Worm (Caenorhabditis elegans) whole organism, L1 larva: ENCODE data around the gene F32D1.11.

Experiments used
- F16B12.6 ChIP-seq: fragments of 150-350 bp; optimal IDR thresholded peaks from 2 replicates; lab custom pipeline; 2014; ENCODE audit warnings: missing biosample characterization, missing genetic modification characterization
- aha-1 ChIP-seq: fragments of 150-350 bp; optimal IDR thresholded peaks from 2 replicates; lab custom pipeline; 2014; ENCODE audit warnings: missing biosample characterization, missing genetic modification characterization
- ceh-82 ChIP-seq, 3 experiments: fragments of 150-350 bp in 1 of 3; sonication (generic microtip) in 2 of 3; optimal IDR thresholded peaks; 2 replicates each; lab custom pipeline; 2014 to 2017; ENCODE audit warnings: missing biosample characterization in 3 of 3, missing genetic modification characterization in 3 of 3
- ces-1 ChIP-seq: fragments of 150-350 bp; optimal IDR thresholded peaks from 2 replicates; lab custom pipeline; 2014; ENCODE audit warnings: missing biosample characterization, missing genetic modification reagents, missing genetic modification characterization
- dsc-1 ChIP-seq: sonication (generic microtip); optimal IDR thresholded peaks from 2 replicates; lab custom pipeline; 2016; ENCODE audit warnings: mild to moderate bottlenecking, missing genetic modification characterization, missing compliant biosample characterization
- efl-1 ChIP-seq, 4 experiments: fragments of 150-350 bp; optimal IDR thresholded peaks in 3 of 4; peaks in 1 of 4; 1 replicate in 1 of 4; 2 replicates in 3 of 4; lab custom pipeline; 2014; ENCODE audit warnings: missing biosample characterization in 2 of 4, missing genetic modification characterization in 2 of 4, missing genetic modification reagents in 2 of 4
- egl-13 ChIP-seq: sonication (generic microtip); optimal IDR thresholded peaks from 2 replicates; lab custom pipeline; 2016; ENCODE audit warnings: missing genotype, missing genetic modification reagents, missing genetic modification characterization, missing compliant biosample characterization
- egl-27 ChIP-seq, 2 experiments: fragments of 150-350 bp in 1 of 2; sonication (generic microtip); optimal IDR thresholded peaks; 3 replicates each; lab custom pipeline; 2017 to 2018; ENCODE audit warnings: missing biosample characterization in 2 of 2, missing genetic modification characterization in 2 of 2, missing genetic modification reagents in 2 of 2
- hlh-17 ChIP-seq: fragments of 200-800 bp; sonication (Bioruptor generic); optimal IDR thresholded peaks from 2 replicates; lab custom pipeline; 2018; ENCODE audit warnings: missing genetic modification characterization, mild to moderate bottlenecking, missing compliant biosample characterization, moderate library complexity, borderline replicate concordance
- hpl-2 ChIP-seq: fragments of 150-350 bp; optimal IDR thresholded peaks from 2 replicates; lab custom pipeline; 2014; ENCODE audit warnings: missing biosample characterization, missing genetic modification reagents, missing genetic modification characterization
- isw-1 ChIP-seq: fragments of 200-800 bp; sonication (Bioruptor generic); IDR thresholded peaks from 2 replicates; pipeline ENCODE4 v1.3.6; 2022; ENCODE audit warnings: missing genetic modification characterization, missing compliant biosample characterization
- lin-13 ChIP-seq: fragments of 150-350 bp; optimal IDR thresholded peaks from 2 replicates; lab custom pipeline; 2014; ENCODE audit warnings: missing biosample characterization, missing genetic modification reagents, missing genetic modification characterization
- lin-14 ChIP-seq: fragments of 200-800 bp; sonication (Bioruptor generic); optimal IDR thresholded peaks from 2 replicates; lab custom pipeline; 2018; ENCODE audit warnings: mild to moderate bottlenecking, missing genetic modification characterization, moderate library complexity, missing compliant biosample characterization
- lin-35 ChIP-seq, 2 experiments: fragments of 150-350 bp; optimal IDR thresholded peaks; 2 replicates each; lab custom pipeline; 2014; ENCODE audit warnings: missing biosample characterization in 2 of 2, missing genetic modification characterization in 2 of 2, missing genetic modification reagents in 2 of 2
- mef-2 ChIP-seq: fragments of 150-350 bp; optimal IDR thresholded peaks from 2 replicates; lab custom pipeline; 2014; ENCODE audit warnings: missing biosample characterization, missing genetic modification characterization
- nhr-12 ChIP-seq: sonication (generic microtip); optimal IDR thresholded peaks from 2 replicates; lab custom pipeline; 2017; ENCODE audit warnings: missing biosample characterization, missing genetic modification characterization
- nhr-28 ChIP-seq: fragments of 150-350 bp; optimal IDR thresholded peaks from 2 replicates; lab custom pipeline; 2014; ENCODE audit warnings: missing biosample characterization, missing genetic modification characterization
- nhr-71 ChIP-seq: sonication (generic microtip); optimal IDR thresholded peaks from 2 replicates; lab custom pipeline; 2016; ENCODE audit warnings: mild to moderate bottlenecking, missing genetic modification characterization, moderate library complexity, missing compliant biosample characterization
- nhr-84 ChIP-seq: sonication (generic microtip); optimal IDR thresholded peaks from 2 replicates; lab custom pipeline; 2017; ENCODE audit warnings: missing biosample characterization, missing genetic modification characterization
- nhr-85 ChIP-seq: sonication (generic microtip); peaks from one replicate; lab custom pipeline; 2016; ENCODE audit warnings: missing genetic modification characterization, inconsistent platforms, missing compliant biosample characterization
- pqm-1 ChIP-seq: sonication (generic microtip); optimal IDR thresholded peaks from 3 replicates; lab custom pipeline; 2017; ENCODE audit warnings: missing biosample characterization, missing genetic modification characterization
- sptf-1 ChIP-seq: fragments of 150-350 bp; optimal IDR thresholded peaks from 2 replicates; lab custom pipeline; 2014; ENCODE audit warnings: missing biosample characterization, missing genetic modification characterization
- sup-37 ChIP-seq: fragments of 200-800 bp; sonication (Bioruptor generic); optimal IDR thresholded peaks from 2 replicates; lab custom pipeline; 2018; ENCODE audit warnings: mild to moderate bottlenecking, missing genetic modification characterization, missing compliant biosample characterization
- tlp-1 ChIP-seq: fragments of 150-350 bp; optimal IDR thresholded peaks from 2 replicates; lab custom pipeline; 2014; ENCODE audit warnings: missing biosample characterization, missing genetic modification characterization
- unc-130 ChIP-seq: fragments of 150-350 bp; optimal IDR thresholded peaks from 2 replicates; lab custom pipeline; 2017; ENCODE audit warnings: missing biosample characterization, missing genetic modification characterization, inconsistent platforms
- unc-30 ChIP-seq: sonication (generic microtip); optimal IDR thresholded peaks from 2 replicates; lab custom pipeline; 2017; ENCODE audit warnings: missing biosample characterization, missing genetic modification characterization
- xbp-1 ChIP-seq: sonication (generic microtip); optimal IDR thresholded peaks from 2 replicates; lab custom pipeline; 2016; ENCODE audit warnings: missing genetic modification characterization, missing compliant biosample characterization

Gene F32D1.11

DNA sequence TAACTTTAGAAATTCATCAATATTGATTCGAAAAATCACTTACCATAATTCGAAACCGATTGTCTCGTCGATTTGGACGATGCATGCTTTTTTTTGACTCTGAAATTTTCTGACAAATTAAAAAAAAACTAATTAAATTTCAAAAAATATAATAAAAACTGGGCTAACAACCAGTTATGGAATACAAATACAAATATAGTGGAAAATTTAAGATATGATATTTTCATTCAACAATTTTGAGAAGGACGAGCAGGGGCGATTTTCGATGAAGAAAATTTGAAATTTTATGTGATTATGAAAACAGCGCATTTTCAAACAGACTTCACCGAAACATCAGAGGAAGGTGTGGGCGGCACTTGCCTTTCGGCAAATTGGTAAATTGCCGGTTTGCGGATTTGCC lies 16.0 kb upstream of the F32D1.11 start, which contains the start of gene F13A2.1:
TSS of gene F13A2.1 (minus strand) at position 101 of the 400 bp plus-strand sequence.
- TF ChIP-seq lin-35 (GFP tag; optimal IDR thresholded peaks at IDR 0.05; lab: Kevin White, UChicago) (no peak), efl-1 (optimal IDR thresholded peaks at IDR 0.05; lab: Kevin White, UChicago) (no peak), efl-1 (GFP tag; optimal IDR thresholded peaks at IDR 0.05 in 1 of 2; lab: Kevin White, UChicago) (peak in 1 of 2 experiments; percentile 48)

- TF ChIP-seq hpl-2 (GFP tag; lab: Kevin White, UChicago): no peak
These were observed 11.3 kb upstream of the F32D1.11 start, which contains the start of gene F32D1.8 for ce11 chrV:4377622-4378021. Gene F32D1.8, minus strand, starts transcription at chrV:4377722.

- TF ChIP-seq xbp-1 (tag; lab: Kevin White, UChicago) (no peak), nhr-28 (tag; lab: Kevin White, UChicago) (no peak), F16B12.6 (tag; lab: Kevin White, UChicago) (no peak)
These were observed 9.6 kb upstream of the F32D1.11 start, which contains the start of gene F32D1.7 for ce11 chrV:4375807-4376564. Gene F32D1.7, minus strand, starts transcription at chrV:4376173.

- TF ChIP-seq unc-30 (no peak), hlh-17 (no peak), ceh-82 (tag; optimal IDR thresholded peaks at IDR 0.05; lab: Kevin White, UChicago) (no peak), efl-1 (optimal IDR thresholded peaks at IDR 0.05; lab: Kevin White, UChicago) (no peak), efl-1 (GFP tag; optimal IDR thresholded peaks at IDR 0.05 in 1 of 2; lab: Kevin White, UChicago) (no peak), mef-2 (tag; lab: Kevin White, UChicago) (no peak), egl-13 (no peak), isw-1 (no peak), unc-130 (tag; lab: Kevin White, UChicago) (no peak), nhr-85 (no peak), sup-37 (GFP tag; lab: Kevin White, UChicago) (no peak), nhr-12 (no peak), dsc-1 (no peak), xbp-1 (tag; lab: Kevin White, UChicago) (no peak), ces-1 (GFP tag; lab: Kevin White, UChicago) (no peak), lin-14 (GFP tag; lab: Kevin White, UChicago) (no peak), aha-1 (tag; lab: Kevin White, UChicago) (no peak)
- TF ChIP-seq, all 84 proteins: peak for 0
These were observed 8.3 kb upstream of the F32D1.11 start, which contains the start of gene neg-1 for ce11 chrV:4374625-4375024. Gene neg-1, minus strand, starts transcription at chrV:4374874.

DNA sequence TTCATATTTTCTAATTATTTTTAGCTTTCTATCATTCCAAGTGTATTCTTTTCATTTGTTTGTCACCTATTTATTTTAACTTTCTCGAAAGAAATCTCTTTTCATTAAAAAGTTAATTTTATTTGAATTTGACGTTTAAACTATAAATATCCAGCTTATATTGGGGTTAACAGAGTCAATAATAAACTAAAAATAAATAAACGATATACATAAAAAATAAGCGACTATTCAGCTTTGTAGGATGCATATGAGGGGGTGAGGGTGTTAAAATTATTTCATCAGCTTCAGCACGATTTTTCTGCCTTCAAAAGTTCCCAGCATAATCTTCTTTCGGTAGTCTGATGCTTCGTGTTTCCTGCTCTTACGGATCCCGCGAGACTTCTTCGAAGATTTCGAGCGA lies 7.3 kb upstream of the F32D1.11 start:
- TF ChIP-seq egl-27 (tag; optimal IDR thresholded peaks at IDR 0.05; lab: Kevin White, UChicago) (no peak), dsc-1 (no peak), ceh-82 (tag; optimal IDR thresholded peaks at IDR 0.05; lab: Kevin White, UChicago) (no peak), tlp-1 (tag; lab: Kevin White, UChicago) (no peak), sptf-1 (tag; lab: Kevin White, UChicago) (no peak), lin-13 (GFP tag; lab: Kevin White, UChicago) (no peak), ces-1 (GFP tag; lab: Kevin White, UChicago) (no peak), nhr-84 (tag; lab: Kevin White, UChicago) (no peak), nhr-71 (tag; lab: Kevin White, UChicago) (no peak)

- TF ChIP-seq pqm-1 (no peak), efl-1 (optimal IDR thresholded peaks at IDR 0.05; lab: Kevin White, UChicago) (no peak), efl-1 (GFP tag; optimal IDR thresholded peaks at IDR 0.05 in 1 of 2; lab: Kevin White, UChicago) (peak in 1 of 2 experiments; percentile 89)
These were observed 6.6 kb upstream of the F32D1.11 start for ce11 chrV:4372986-4373385.
